Worm (Caenorhabditis elegans): ENCODE data around the gene F19G12.8.

DNA sequence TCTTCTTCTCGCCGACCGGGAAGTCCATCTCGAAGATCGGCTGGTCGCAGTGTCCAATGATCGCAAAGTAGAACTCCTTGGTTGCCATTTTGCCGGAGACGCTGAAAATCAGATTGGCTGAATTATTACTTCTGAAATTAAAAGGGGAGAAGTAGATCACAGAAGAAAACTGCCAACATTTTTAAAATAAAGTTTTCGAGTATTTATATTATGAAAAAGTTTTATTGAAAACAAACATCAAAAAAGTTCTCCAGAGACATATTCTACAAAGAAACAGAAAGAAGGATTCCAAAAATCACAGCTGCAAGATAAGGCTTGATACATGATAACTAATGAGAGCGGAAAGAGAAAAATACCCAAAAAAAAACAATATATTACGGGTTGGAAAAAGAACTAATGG, 23.0 kb downstream of the F19G12.8 start, which contains the start of gene sedl-1:
- no peak for TF ChIP-seq sea-2 (GFP tag; IDR thresholded peaks at IDR 0.05)
- no peak for TF ChIP-seq snpc-3.4 (tag; optimal IDR thresholded peaks at IDR 0.05)
- no peak for TF ChIP-seq ZK185.1 (tag; optimal IDR thresholded peaks at IDR 0.05; ENCODE audit: poor library complexity, severe bottlenecking)
- TF ChIP-seq nfya-2 (GFP tag; IDR thresholded peaks at IDR 0.05): no peak
- TF ChIP-seq attf-6 (GFP tag; IDR thresholded peaks at IDR 0.05): no peak
- no peak for TF ChIP-seq Y95B8A.8 (GFP tag; IDR thresholded peaks at IDR 0.05)

Data from whole organism, young adult.